Worm (Caenorhabditis elegans) whole organism, young adult: Measurements from ENCODE around the gene asp-1.
A peak's percentile ranks its signal among the peaks of the same experiment; 100 is the strongest.

ENCODE experiments used
- B0019.2 ChIP-seq: fragments of 200-800 bp; sonication (Bioruptor generic); conservative IDR thresholded peaks from 2 replicates; pipeline ENCODE4 v1.3.6; 2022; ENCODE audit warnings: missing genetic modification reagents, missing genetic modification characterization, missing compliant biosample characterization
- B0261.1 ChIP-seq: sonication (generic microtip); optimal IDR thresholded peaks from 2 replicates; lab custom pipeline; 2016; ENCODE audit warnings: mild to moderate bottlenecking, missing genetic modification characterization, moderate library complexity, missing compliant biosample characterization
- B0336.3 ChIP-seq: fragments of 200-800 bp; sonication (Bioruptor generic); IDR thresholded peaks from 2 replicates; pipeline ENCODE4 v1.3.6; 2022; ENCODE audit warnings: missing genetic modification characterization, missing compliant biosample characterization
- C17E4.6 ChIP-seq: fragments of 200-800 bp; sonication (Bioruptor generic); IDR thresholded peaks from 2 replicates; pipeline ENCODE4 v1.3.6; 2022; ENCODE audit warnings: missing genetic modification reagents, missing genetic modification characterization, missing compliant biosample characterization
- F23B12.7 ChIP-seq: sonication (generic microtip); optimal IDR thresholded peaks from 2 replicates; lab custom pipeline; 2017; ENCODE audit warnings: missing genetic modification characterization, mild to moderate bottlenecking, missing compliant biosample characterization, antibody characterized with exemption, moderate library complexity; ENCODE audit not compliant: insufficient read depth
- T26A5.8 ChIP-seq: sonication (generic microtip); optimal IDR thresholded peaks from 2 replicates; lab custom pipeline; 2016; ENCODE audit warnings: missing genetic modification characterization, missing compliant biosample characterization
- Y53G8AR.9 ChIP-seq: fragments of 200-800 bp; sonication (Bioruptor generic); conservative IDR thresholded peaks from 2 replicates; pipeline ENCODE4 v1.3.6; 2022; ENCODE audit warnings: missing genetic modification reagents, missing genetic modification characterization, missing compliant biosample characterization
- akir-1 ChIP-seq: fragments of 200-800 bp; sonication (Bioruptor generic); optimal IDR thresholded peaks from 2 replicates; lab custom pipeline; 2018; ENCODE audit warnings: mild to moderate bottlenecking, missing genetic modification characterization, moderate library complexity, missing compliant biosample characterization
- ama-1 ChIP-seq, 3 experiments: fragments of 150-350 bp in 1 of 3; sonication (generic microtip) in 2 of 3; optimal IDR thresholded peaks; 2 replicates each; lab custom pipeline; 2014 to 2018; ENCODE audit warnings: missing biosample characterization in 2 of 3, missing genetic modification characterization in 2 of 3, missing genetic modification reagents in 2 of 3
- attf-3 ChIP-seq: fragments of 200-800 bp; sonication (Bioruptor generic); conservative IDR thresholded peaks from 2 replicates; pipeline ENCODE4 v1.3.6; 2022; ENCODE audit warnings: missing genetic modification reagents, missing genetic modification characterization, missing compliant biosample characterization
- bed-2 ChIP-seq: fragments of 200-800 bp; sonication (Bioruptor generic); IDR thresholded peaks from 2 replicates; pipeline ENCODE4 v1.3.6; 2022; ENCODE audit warnings: missing genetic modification reagents, missing genetic modification characterization, missing compliant biosample characterization
- ceh-40 ChIP-seq: fragments of 200-800 bp; sonication (Bioruptor generic); IDR thresholded peaks from 2 replicates; pipeline ENCODE4 v1.3.6; 2022; ENCODE audit warnings: missing genetic modification characterization, missing compliant biosample characterization
- dpl-1 ChIP-seq: fragments of 150-350 bp; optimal IDR thresholded peaks from 2 replicates; lab custom pipeline; 2014; ENCODE audit warnings: missing biosample characterization, missing genetic modification reagents, missing genetic modification characterization
- egrh-3 ChIP-seq: fragments of 200-800 bp; sonication (Bioruptor generic); IDR thresholded peaks from 2 replicates; pipeline ENCODE4 v1.3.6; 2022; ENCODE audit warnings: missing genetic modification reagents, missing genetic modification characterization, missing compliant biosample characterization
- ets-4 ChIP-seq: fragments of 200-800 bp; sonication (Bioruptor generic); optimal IDR thresholded peaks from 2 replicates; lab custom pipeline; 2018; ENCODE audit warnings: mild to moderate bottlenecking, missing genetic modification characterization, missing compliant biosample characterization
- hlh-12 ChIP-seq: sonication (generic microtip); optimal IDR thresholded peaks from 2 replicates; lab custom pipeline; 2016; ENCODE audit warnings: missing genetic modification characterization, missing compliant biosample characterization
- hlh-26 ChIP-seq: fragments of 200-800 bp; sonication (Bioruptor generic); conservative IDR thresholded peaks from 2 replicates; pipeline ENCODE4 v1.3.6; 2022; ENCODE audit warnings: missing genetic modification reagents, missing genetic modification characterization, missing compliant biosample characterization
- lag-1 ChIP-seq: fragments of 200-800 bp; sonication (Bioruptor generic); IDR thresholded peaks from 2 replicates; pipeline ENCODE4 v1.3.6; 2022; ENCODE audit warnings: missing genetic modification reagents, missing genetic modification characterization, missing compliant biosample characterization
- lin-54 ChIP-seq: fragments of 200-800 bp; sonication (Bioruptor generic); optimal IDR thresholded peaks from 2 replicates; lab custom pipeline; 2018; ENCODE audit warnings: mild to moderate bottlenecking, missing genetic modification characterization, missing compliant biosample characterization
- lir-1 ChIP-seq: fragments of 200-800 bp; sonication (Bioruptor generic); conservative IDR thresholded peaks from 2 replicates; pipeline ENCODE4 v1.3.6; 2022; ENCODE audit warnings: missing genetic modification reagents, missing genetic modification characterization, missing compliant biosample characterization
- madf-6 ChIP-seq: fragments of 200-800 bp; sonication (Bioruptor generic); IDR thresholded peaks from 2 replicates; pipeline ENCODE4 v1.3.6; 2022; ENCODE audit warnings: missing genetic modification reagents, missing genetic modification characterization, missing compliant biosample characterization
- mes-4 ChIP-seq: sonication (generic microtip); optimal IDR thresholded peaks from 2 replicates; lab custom pipeline; 2016; ENCODE audit warnings: missing genotype, missing genetic modification characterization, missing compliant biosample characterization
- nhr-120 ChIP-seq: fragments of 200-800 bp; sonication (Bioruptor generic); IDR thresholded peaks from 2 replicates; pipeline ENCODE4 v1.3.6; 2022; ENCODE audit warnings: missing genetic modification characterization, missing compliant biosample characterization
- nhr-27 ChIP-seq: fragments of 200-800 bp; sonication (Bioruptor generic); optimal IDR thresholded peaks from 2 replicates; lab custom pipeline; 2018; ENCODE audit warnings: mild to moderate bottlenecking, missing genetic modification characterization, moderate library complexity, missing compliant biosample characterization
- nhr-80 ChIP-seq: sonication (generic microtip); optimal IDR thresholded peaks from 2 replicates; lab custom pipeline; 2016; ENCODE audit warnings: missing genetic modification characterization, missing compliant biosample characterization
- pbrm-1 ChIP-seq: fragments of 200-800 bp; sonication (Bioruptor generic); IDR thresholded peaks from 2 replicates; pipeline ENCODE4 v1.3.6; 2022; ENCODE audit warnings: missing genetic modification reagents, missing genetic modification characterization, missing compliant biosample characterization
- rpc-1 ChIP-seq, 2 experiments: fragments of 150-350 bp in 1 of 2; sonication (generic microtip) in 1 of 2; optimal IDR thresholded peaks; 2 replicates each; lab custom pipeline; 2014 to 2018; ENCODE audit warnings: missing biosample characterization in 1 of 2, missing genetic modification characterization in 1 of 2, missing genetic modification reagents in 1 of 2, missing genotype in 1 of 2
- sdz-38 ChIP-seq: sonication (generic microtip); optimal IDR thresholded peaks from 2 replicates; lab custom pipeline; 2016; ENCODE audit warnings: missing genotype, missing genetic modification characterization, missing compliant biosample characterization
- sea-2 ChIP-seq: fragments of 200-800 bp; sonication (Bioruptor generic); IDR thresholded peaks from 2 replicates; pipeline ENCODE4 v1.3.6; 2022; ENCODE audit warnings: missing genetic modification characterization, missing compliant biosample characterization
- sptf-2 ChIP-seq: fragments of 200-800 bp; sonication (Bioruptor generic); optimal IDR thresholded peaks from 2 replicates; lab custom pipeline; 2018; ENCODE audit warnings: mild to moderate bottlenecking, missing genetic modification characterization, missing compliant biosample characterization
- tbp1 ChIP-seq: fragments of 200-800 bp; sonication (Bioruptor generic); optimal IDR thresholded peaks from 2 replicates; lab custom pipeline; 2018; ENCODE audit warnings: mild to moderate bottlenecking, missing genetic modification characterization, missing compliant biosample characterization
- tbx-9 ChIP-seq: sonication (generic microtip); optimal IDR thresholded peaks from 2 replicates; lab custom pipeline; 2016; ENCODE audit warnings: borderline replicate concordance, missing genetic modification characterization, inconsistent platforms, missing compliant biosample characterization
- tlf-1 ChIP-seq: fragments of 200-800 bp; sonication (Bioruptor generic); optimal IDR thresholded peaks from 2 replicates; lab custom pipeline; 2018; ENCODE audit warnings: mild to moderate bottlenecking, missing genetic modification characterization, missing compliant biosample characterization
- zim-3 ChIP-seq: sonication (generic microtip); optimal IDR thresholded peaks from 2 replicates; lab custom pipeline; 2017; ENCODE audit warnings: mild to moderate bottlenecking, missing genetic modification characterization, moderate library complexity, missing compliant biosample characterization
- ztf-26 ChIP-seq: sonication (generic microtip); optimal IDR thresholded peaks from 2 replicates; lab custom pipeline; 2017; ENCODE audit warnings: missing genetic modification characterization, missing compliant biosample characterization
- ztf-28 ChIP-seq: fragments of 200-800 bp; sonication (Bioruptor generic); IDR thresholded peaks from 2 replicates; pipeline ENCODE4 v1.3.6; 2022; ENCODE audit warnings: missing genetic modification reagents, missing genetic modification characterization, missing compliant biosample characterization

The asp-1 gene

ce11 chrV:19050438-19050837 is at the start of gene asp-1 (continued):
- peak; percentile 65 for TF ChIP-seq zim-3 (tag; lab: Kevin White, UChicago)
- no peak for TF ChIP-seq lag-1 (GFP tag; lab: Robert Waterston, UW)
- peak; percentile 54; the same call in 1 of the 2 replicates for TF ChIP-seq egrh-3 (GFP tag; lab: Robert Waterston, UW)
- TF ChIP-seq C17E4.6 (GFP tag; lab: Robert Waterston, UW) = no peak
- no peak for TF ChIP-seq T26A5.8 (tag; lab: Kevin White, UChicago)
- TF ChIP-seq nhr-27 (tag; lab: Kevin White, UChicago) = no peak
- peak; percentile 16 for TF ChIP-seq lin-54 (GFP tag; lab: Kevin White, UChicago)
- TF ChIP-seq tlf-1 (GFP tag; lab: Kevin White, UChicago) = no peak
- TF ChIP-seq F23B12.7 (tag; lab: Kevin White, UChicago) = no peak
- no peak for TF ChIP-seq pbrm-1 (GFP tag; lab: Robert Waterston, UW)
- TF ChIP-seq sea-2 = no peak
- no peak for TF ChIP-seq sdz-38
- TF ChIP-seq ztf-28 = peak; percentile 38; the same call in 1 of the 2 replicates
- no peak for TF ChIP-seq lir-1 (GFP tag; lab: Robert Waterston, UW)
- peak; percentile 32; the same call in 1 of the 2 replicates for TF ChIP-seq B0336.3 (GFP tag; lab: Robert Waterston, UW)
- TF ChIP-seq ama-1 (optimal IDR thresholded peaks at IDR 0.05; lab: Kevin White, UChicago) = no peak
- no peak for TF ChIP-seq ama-1 (GFP tag; optimal IDR thresholded peaks at IDR 0.05; lab: Kevin White, UChicago)
- TF ChIP-seq bed-2 (GFP tag; lab: Robert Waterston, UW) = no peak
- TF ChIP-seq sptf-2 (GFP tag; lab: Kevin White, UChicago) = no peak
- no peak for TF ChIP-seq akir-1 (GFP tag; lab: Kevin White, UChicago)
- no peak for TF ChIP-seq hlh-26 (GFP tag; lab: Robert Waterston, UW)

- no peak for TF ChIP-seq ets-4 (GFP tag; lab: Kevin White, UChicago)
- no peak for TF ChIP-seq hlh-12 (tag; lab: Kevin White, UChicago)
- no peak for TF ChIP-seq tbx-9 (tag; lab: Kevin White, UChicago)
- TF ChIP-seq ztf-26 (tag; lab: Kevin White, UChicago) = no peak
- no peak for TF ChIP-seq ceh-40 (GFP tag; lab: Robert Waterston, UW)
- TF ChIP-seq nhr-120 (GFP tag; lab: Robert Waterston, UW) = no peak
- TF ChIP-seq Y53G8AR.9 (GFP tag; lab: Robert Waterston, UW) = no peak
- TF ChIP-seq pbrm-1 (GFP tag; lab: Robert Waterston, UW) = no peak
- TF ChIP-seq madf-6 (GFP tag; lab: Robert Waterston, UW) = no peak
- no peak for TF ChIP-seq B0019.2 (GFP tag; lab: Robert Waterston, UW)
- TF ChIP-seq, all 124 proteins: peak for 0
Measured at ce11 chrV:19099504-19099903, 49.0 kb upstream of the asp-1 start.

- TF ChIP-seq attf-3 (GFP tag; lab: Robert Waterston, UW) = peak; percentile 69
Measured at ce11 chrV:19094572-19094971, 44.0 kb upstream of the asp-1 start.

- TF ChIP-seq egrh-3 (GFP tag; lab: Robert Waterston, UW) (peak; percentile 33; the same call in 1 of the 2 replicates), lin-54 (GFP tag; lab: Kevin White, UChicago) (no peak), nhr-80 (tag; lab: Kevin White, UChicago) (no peak), mes-4 (tag; lab: Kevin White, UChicago) (no peak), rpc-1 (optimal IDR thresholded peaks at IDR 0.05; lab: Kevin White, UChicago) (no peak), rpc-1 (tag; optimal IDR thresholded peaks at IDR 0.05; lab: Kevin White, UChicago) (peak; percentile 41), tbp1 (GFP tag; lab: Kevin White, UChicago) (peak; percentile 21), dpl-1 (GFP tag; lab: Kevin White, UChicago) (no peak), B0261.1 (tag; lab: Kevin White, UChicago) (no peak)
Measured at ce11 chrV:19090885-19091284, 40.3 kb upstream of the asp-1 start.
